Worm (Caenorhabditis elegans) whole organism, L2 larva: ENCODE results near the gene rpac-19.

Experiments
- C34F6.9 ChIP-seq: fragments of 150-350 bp; optimal IDR thresholded peaks from 2 replicates; lab custom pipeline; 2014; ENCODE audit warnings: missing biosample characterization, missing genetic modification characterization
- F13H6.1 ChIP-seq: sonication (generic microtip); optimal IDR thresholded peaks from 2 replicates; lab custom pipeline; 2016; ENCODE audit warnings: missing genetic modification characterization, missing compliant biosample characterization
- R02D3.7 ChIP-seq: fragments of 150-350 bp; optimal IDR thresholded peaks from 2 replicates; lab custom pipeline; 2014; ENCODE audit warnings: missing biosample characterization, missing genetic modification characterization
- Y55F3AM.14 ChIP-seq: fragments of 200-800 bp; sonication (Bioruptor generic); optimal IDR thresholded peaks from 2 replicates; lab custom pipeline; 2018; ENCODE audit warnings: mild to moderate bottlenecking, missing genetic modification characterization, missing compliant biosample characterization
- ZK546.5 ChIP-seq: sonication (generic microtip); optimal IDR thresholded peaks from 2 replicates; lab custom pipeline; 2017; ENCODE audit warnings: missing biosample characterization, missing genetic modification characterization
- alr-1 ChIP-seq: fragments of 150-350 bp; optimal IDR thresholded peaks from 2 replicates; lab custom pipeline; 2014; ENCODE audit warnings: missing biosample characterization, missing genetic modification characterization
- aly-2 ChIP-seq: fragments of 150-350 bp; optimal IDR thresholded peaks from 2 replicates; lab custom pipeline; 2014; ENCODE audit warnings: missing biosample characterization, missing genetic modification characterization
- ama-1 ChIP-seq: fragments of 150-350 bp; optimal IDR thresholded peaks from 2 replicates; lab custom pipeline; 2018; ENCODE audit warnings: inconsistent platforms
- blmp-1 ChIP-seq: sonication (generic microtip); optimal IDR thresholded peaks from 2 replicates; lab custom pipeline; 2017; ENCODE audit warnings: missing genetic modification characterization, mild to moderate bottlenecking, missing compliant biosample characterization, antibody characterized with exemption, moderate library complexity; ENCODE audit not compliant: insufficient read depth
- ceh-16 ChIP-seq: fragments of 150-350 bp; optimal IDR thresholded peaks from 2 replicates; lab custom pipeline; 2014; ENCODE audit warnings: missing biosample characterization, missing genetic modification characterization
- ceh-82 ChIP-seq: fragments of 150-350 bp; optimal IDR thresholded peaks from 2 replicates; lab custom pipeline; 2014; ENCODE audit warnings: missing biosample characterization, missing genetic modification characterization
- crh-2 ChIP-seq: sonication (generic microtip); optimal IDR thresholded peaks from 2 replicates; lab custom pipeline; 2017; ENCODE audit warnings: missing biosample characterization, missing genetic modification characterization
- dmd-4 ChIP-seq: sonication (generic microtip); optimal IDR thresholded peaks from 2 replicates; lab custom pipeline; 2017; ENCODE audit warnings: missing biosample characterization, missing genetic modification characterization
- egl-27 ChIP-seq: sonication (generic microtip); optimal IDR thresholded peaks from 3 replicates; lab custom pipeline; 2017; ENCODE audit warnings: missing biosample characterization, missing genetic modification reagents, missing genetic modification characterization
- elt-1 ChIP-seq: fragments of 150-350 bp; optimal IDR thresholded peaks from 2 replicates; lab custom pipeline; 2014; ENCODE audit warnings: missing biosample characterization, missing genetic modification characterization
- elt-3 ChIP-seq: sonication (generic microtip); optimal IDR thresholded peaks from 2 replicates; lab custom pipeline; 2017; ENCODE audit warnings: missing biosample characterization, missing genetic modification characterization
- fos-1 ChIP-seq: fragments of 150-350 bp; optimal IDR thresholded peaks from 2 replicates; lab custom pipeline; 2014; ENCODE audit warnings: missing biosample characterization, missing genetic modification characterization
- gmeb-1 ChIP-seq: fragments of 150-350 bp; optimal IDR thresholded peaks from 2 replicates; lab custom pipeline; 2014; ENCODE audit warnings: missing biosample characterization, missing genetic modification characterization
- lin-11 ChIP-seq: fragments of 150-350 bp; sonication (generic microtip); optimal IDR thresholded peaks from 2 replicates; lab custom pipeline; 2014; ENCODE audit warnings: missing biosample characterization, missing genetic modification characterization, inconsistent platforms, mixed read lengths
- lin-13 ChIP-seq: fragments of 150-350 bp; optimal IDR thresholded peaks from 2 replicates; lab custom pipeline; 2014; ENCODE audit warnings: missing biosample characterization, missing genetic modification reagents, missing genetic modification characterization
- lin-39 ChIP-seq: fragments of 150-350 bp; optimal IDR thresholded peaks from 2 replicates; lab custom pipeline; 2014; ENCODE audit warnings: missing biosample characterization, missing genetic modification reagents, missing genetic modification characterization
- lsy-2 ChIP-seq, 2 experiments: fragments of 150-350 bp in 1 of 2; sonication (generic microtip) in 1 of 2; optimal IDR thresholded peaks; 2 replicates each; lab custom pipeline; 2014 to 2017; ENCODE audit warnings: missing biosample characterization in 2 of 2, missing genetic modification characterization in 2 of 2
- mab-5 ChIP-seq: fragments of 150-350 bp; optimal IDR thresholded peaks from 2 replicates; lab custom pipeline; 2014; ENCODE audit warnings: missing biosample characterization, missing genetic modification characterization
- mbf-1 ChIP-seq: sonication (generic microtip); optimal IDR thresholded peaks from 2 replicates; lab custom pipeline; 2017; ENCODE audit warnings: missing biosample characterization, missing genetic modification characterization
- mdl-1 ChIP-seq, 2 experiments: fragments of 150-350 bp in 1 of 2; sonication (generic microtip) in 1 of 2; optimal IDR thresholded peaks; 2 replicates each; lab custom pipeline; 2017; ENCODE audit warnings: missing biosample characterization in 2 of 2, missing genetic modification characterization in 2 of 2
- nhr-10 ChIP-seq: sonication (generic microtip); optimal IDR thresholded peaks from 2 replicates; lab custom pipeline; 2017; ENCODE audit warnings: missing biosample characterization, missing genetic modification characterization
- nhr-11 ChIP-seq: fragments of 150-350 bp; optimal IDR thresholded peaks from 2 replicates; lab custom pipeline; 2014; ENCODE audit warnings: missing biosample characterization, missing genetic modification characterization
- nhr-12 ChIP-seq: fragments of 150-350 bp; optimal IDR thresholded peaks from 2 replicates; lab custom pipeline; 2014; ENCODE audit warnings: missing biosample characterization, missing genetic modification characterization
- nhr-129 ChIP-seq: fragments of 150-350 bp; optimal IDR thresholded peaks from 2 replicates; lab custom pipeline; 2014; ENCODE audit warnings: missing biosample characterization, missing genetic modification characterization
- nhr-21 ChIP-seq: fragments of 150-350 bp; optimal IDR thresholded peaks from 2 replicates; lab custom pipeline; 2014; ENCODE audit warnings: missing biosample characterization, missing genetic modification characterization
- nhr-23 ChIP-seq: fragments of 150-350 bp; optimal IDR thresholded peaks from 2 replicates; lab custom pipeline; 2014; ENCODE audit warnings: missing biosample characterization, missing genetic modification reagents, missing genetic modification characterization
- nhr-237 ChIP-seq: fragments of 150-350 bp; optimal IDR thresholded peaks from 2 replicates; lab custom pipeline; 2014; ENCODE audit warnings: missing biosample characterization, missing genetic modification characterization
- nhr-25 ChIP-seq: fragments of 150-350 bp; sonication (generic microtip); optimal IDR thresholded peaks from 3 replicates; lab custom pipeline; 2014; ENCODE audit warnings: missing biosample characterization, missing genetic modification characterization
- nhr-6 ChIP-seq: fragments of 150-350 bp; optimal IDR thresholded peaks from 2 replicates; lab custom pipeline; 2014; ENCODE audit warnings: missing biosample characterization, missing genetic modification characterization
- nhr-77 ChIP-seq: fragments of 150-350 bp; optimal IDR thresholded peaks from 2 replicates; lab custom pipeline; 2014; ENCODE audit warnings: missing biosample characterization, missing genetic modification characterization
- peb-1 ChIP-seq: fragments of 150-350 bp; optimal IDR thresholded peaks from 2 replicates; lab custom pipeline; 2014; ENCODE audit warnings: missing biosample characterization, missing genetic modification characterization
- sem-4 ChIP-seq: fragments of 150-350 bp; optimal IDR thresholded peaks from 2 replicates; lab custom pipeline; 2014; ENCODE audit warnings: missing biosample characterization, missing genetic modification reagents, missing genetic modification characterization
- skn-1 ChIP-seq: sonication (generic microtip); optimal IDR thresholded peaks from 2 replicates; lab custom pipeline; 2017; ENCODE audit warnings: missing biosample characterization, missing genetic modification characterization
- sma-3 ChIP-seq: sonication (generic microtip); optimal IDR thresholded peaks from 2 replicates; lab custom pipeline; 2016; ENCODE audit warnings: missing genetic modification reagents, missing genetic modification characterization, missing compliant biosample characterization
- sma-9 ChIP-seq, 2 experiments: fragments of 150-350 bp in 1 of 2; sonication (generic microtip) in 1 of 2; optimal IDR thresholded peaks; 2 replicates each; lab custom pipeline; 2014 to 2016; ENCODE audit warnings: missing genetic modification characterization in 2 of 2, mild to moderate bottlenecking in 1 of 2, missing biosample characterization in 1 of 2, missing compliant biosample characterization in 1 of 2, missing genetic modification reagents in 1 of 2, moderate library complexity in 1 of 2
- snpc-4 ChIP-seq: fragments of 150-350 bp; optimal IDR thresholded peaks from 2 replicates; lab custom pipeline; 2014; ENCODE audit warnings: missing biosample characterization, missing genetic modification characterization
- unc-39 ChIP-seq: fragments of 150-350 bp; optimal IDR thresholded peaks from 2 replicates; lab custom pipeline; 2014; ENCODE audit warnings: missing biosample characterization, missing genetic modification characterization
- unc-55 ChIP-seq: fragments of 150-350 bp; sonication (generic microtip); optimal IDR thresholded peaks from 3 replicates; lab custom pipeline; 2014; ENCODE audit warnings: missing biosample characterization, missing genetic modification reagents, missing genetic modification characterization
- unc-62 ChIP-seq: fragments of 150-350 bp; optimal IDR thresholded peaks from 2 replicates; lab custom pipeline; 2014; ENCODE audit warnings: missing biosample characterization, missing genetic modification reagents, missing genetic modification characterization
- zag-1 ChIP-seq: fragments of 150-350 bp; optimal IDR thresholded peaks from 2 replicates; lab custom pipeline; 2014; ENCODE audit warnings: missing biosample characterization, missing genetic modification characterization
- ztf-1 ChIP-seq: fragments of 200-800 bp; sonication (Bioruptor generic); conservative IDR thresholded peaks from 2 replicates; pipeline ENCODE4 v1.3.6; 2022; ENCODE audit warnings: missing genetic modification characterization, missing compliant biosample characterization
- ztf-11 ChIP-seq: sonication (generic microtip); optimal IDR thresholded peaks from 2 replicates; lab custom pipeline; 2017; ENCODE audit warnings: missing biosample characterization, missing genetic modification characterization
- ztf-4 ChIP-seq: fragments of 150-350 bp; optimal IDR thresholded peaks from 2 replicates; lab custom pipeline; 2014; ENCODE audit warnings: missing biosample characterization, missing genetic modification characterization

rpac-19 gene

ce11 chrIII:9669546-9669945, 39.9 kb upstream of the rpac-19 start:
- TF ChIP-seq mdl-1 (tag; optimal IDR thresholded peaks at IDR 0.05; lab: Kevin White, UChicago), result no peak
- TF ChIP-seq egl-27 (tag; lab: Kevin White, UChicago), result no peak
- TF ChIP-seq snpc-4 (tag; lab: Kevin White, UChicago), result no peak
- TF ChIP-seq nhr-23, result no peak
- TF ChIP-seq ceh-82 (tag; lab: Kevin White, UChicago), result no peak
- TF ChIP-seq nhr-21 (tag; lab: Kevin White, UChicago), result no peak
- no peak for TF ChIP-seq sma-3 (GFP tag; lab: Kevin White, UChicago)
- no peak for TF ChIP-seq nhr-10
- no peak for TF ChIP-seq sem-4 (tag; lab: Kevin White, UChicago)
- no peak for TF ChIP-seq blmp-1 (tag; lab: Kevin White, UChicago)
- no peak for TF ChIP-seq aly-2 (tag; lab: Kevin White, UChicago)
- TF ChIP-seq crh-2, result no peak
- no peak for TF ChIP-seq zag-1 (tag; lab: Kevin White, UChicago)

- TF ChIP-seq mbf-1 (tag; lab: Kevin White, UChicago) (no peak), elt-3 (tag; lab: Kevin White, UChicago) (no peak), C34F6.9 (tag; lab: Kevin White, UChicago) (peak; percentile 69), nhr-21 (tag; lab: Kevin White, UChicago) (peak; percentile 73), lin-39 (tag; lab: Kevin White, UChicago) (no peak), nhr-6 (tag; lab: Kevin White, UChicago) (no peak), ceh-16 (peak; percentile 54), skn-1 (tag; lab: Kevin White, UChicago) (peak; percentile 18), F13H6.1 (tag; lab: Kevin White, UChicago) (peak; percentile 84), sem-4 (tag; lab: Kevin White, UChicago) (peak; percentile 13), nhr-12 (tag; lab: Kevin White, UChicago) (no peak), Y55F3AM.14 (GFP tag; lab: Kevin White, UChicago) (peak; percentile 41), nhr-237 (peak; percentile 10), nhr-11 (tag; lab: Kevin White, UChicago) (no peak), ztf-11 (no peak), zag-1 (tag; lab: Kevin White, UChicago) (peak; percentile 88), mab-5 (tag; lab: Kevin White, UChicago) (peak; percentile 36), sma-9 (GFP tag; optimal IDR thresholded peaks at IDR 0.05; lab: Kevin White, UChicago) (peak; percentile 75), sma-9 (tag; optimal IDR thresholded peaks at IDR 0.05; lab: Kevin White, UChicago) (no peak), nhr-129 (tag; lab: Kevin White, UChicago) (peak; percentile 80), lin-13 (GFP tag; lab: Kevin White, UChicago) (peak; percentile 29), lsy-2 (tag; optimal IDR thresholded peaks at IDR 0.05; lab: Kevin White, UChicago) (peak; percentile 26 to 54), unc-62 (no peak), blmp-1 (tag; lab: Kevin White, UChicago) (peak; percentile 68), mdl-1 (tag; optimal IDR thresholded peaks at IDR 0.05; lab: Kevin White, UChicago) (peak; percentile 33 to 55), aly-2 (tag; lab: Kevin White, UChicago) (no peak), elt-1 (no peak), nhr-77 (no peak), peb-1 (tag; lab: Kevin White, UChicago) (no peak), snpc-4 (tag; lab: Kevin White, UChicago) (peak; percentile 52), R02D3.7 (tag; lab: Kevin White, UChicago) (no peak), sma-3 (GFP tag; lab: Kevin White, UChicago) (peak; percentile 51), ceh-82 (tag; lab: Kevin White, UChicago) (no peak), egl-27 (tag; lab: Kevin White, UChicago) (peak; percentile 79), ztf-4 (tag; lab: Kevin White, UChicago) (no peak), nhr-23 (no peak), dmd-4 (no peak), unc-39 (tag; lab: Kevin White, UChicago) (no peak), nhr-25 (tag; lab: Kevin White, UChicago) (peak; percentile 61), ama-1 (lab: Kevin White, UChicago) (no peak), gmeb-1 (tag; lab: Kevin White, UChicago) (peak; percentile 41), fos-1 (tag; lab: Kevin White, UChicago) (peak; percentile 60), nhr-10 (no peak), alr-1 (tag; lab: Kevin White, UChicago) (no peak), lin-11 (tag; lab: Kevin White, UChicago) (peak; percentile 43), crh-2 (peak; percentile 51), unc-55 (GFP tag; lab: Kevin White, UChicago) (peak; percentile 54), ZK546.5 (peak; percentile 9), ztf-1 (GFP tag; lab: Robert Waterston, UW) (no peak)
Observed at ce11 chrIII:9667591-9668265, 38.0 kb upstream of the rpac-19 start, which contains the start of gene C07A9.9. Gene C07A9.9 (minus strand): TSS chrIII:9667641.
